Fruit fly (Drosophila melanogaster) Kc167 (cell line): ENCODE data around the gene heix.

Experiments
- Myc ChIP-seq: fragments of >200 bp; optimal IDR thresholded peaks from 2 replicates; lab custom pipeline; 2017; ENCODE audit warnings: missing external identifiers
- Sin3A ChIP-seq: fragments of >200 bp; optimal IDR thresholded peaks from 2 replicates; lab custom pipeline; 2018; ENCODE audit warnings: missing external identifiers
- h ChIP-seq: fragments of >200 bp; optimal IDR thresholded peaks from 3 replicates; lab custom pipeline; 2018; ENCODE audit warnings: missing external identifiers
- insv ChIP-seq: fragments of >200 bp; optimal IDR thresholded peaks from 3 replicates; lab custom pipeline; 2018; ENCODE audit warnings: missing external identifiers
- psq ChIP-seq: fragments of >200 bp; optimal IDR thresholded peaks from 2 replicates; lab custom pipeline; 2017; ENCODE audit warnings: missing external identifiers
- ttk ChIP-seq: sonication (Bioruptor generic); optimal IDR thresholded peaks from 2 replicates; lab custom pipeline; 2017; ENCODE audit warnings: missing external identifiers

Gene heix

DNA sequence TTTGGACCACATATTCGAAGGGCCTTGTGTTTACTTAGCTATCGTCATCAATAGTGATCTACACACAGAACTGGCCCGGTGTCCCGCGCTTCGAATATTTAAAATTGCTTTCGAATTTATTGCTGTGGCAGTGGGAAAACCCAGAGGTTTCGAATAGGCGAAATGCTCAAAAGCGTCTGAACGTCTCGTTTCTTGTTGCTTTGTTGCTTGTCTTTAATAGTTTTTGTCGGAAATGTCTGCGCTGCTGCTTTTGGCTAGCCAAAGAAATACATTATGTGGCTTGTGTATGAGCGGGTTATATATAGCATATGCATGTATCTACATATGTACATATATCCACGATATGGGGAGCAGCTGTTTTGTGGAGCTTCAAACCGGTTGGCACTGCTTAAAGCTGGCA, 21.6 kb upstream of the heix start:
- no peak for TF ChIP-seq ttk (lab: Kevin White, UChicago)
- TF ChIP-seq Sin3A (lab: Kevin White, UChicago) = no peak
- TF ChIP-seq insv (lab: Kevin White, UChicago) = no peak
- TF ChIP-seq h (lab: Kevin White, UChicago) = no peak
- TF ChIP-seq Myc (lab: Kevin White, UChicago) = no peak
- no peak for TF ChIP-seq psq (lab: Kevin White, UChicago)

DNA sequence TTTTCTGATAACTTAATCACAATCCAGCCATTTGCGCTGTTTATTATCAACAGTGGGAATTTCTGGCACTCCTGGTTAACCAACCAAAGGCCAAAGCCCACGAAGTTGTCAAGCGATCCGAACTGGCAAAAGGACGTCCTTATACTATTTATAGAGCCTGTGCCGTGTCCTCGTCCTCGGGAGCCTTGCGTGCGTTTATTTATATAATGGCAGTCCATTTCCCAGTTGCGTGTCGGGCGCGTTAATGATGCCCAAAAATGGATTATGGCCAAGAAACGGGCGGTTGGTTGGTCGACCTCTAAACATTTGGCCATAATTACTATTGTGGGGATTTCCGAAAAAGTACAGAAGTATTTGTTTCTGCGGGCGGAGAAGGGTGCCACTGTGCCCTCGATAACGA, 20.8 kb upstream of the heix start:
- no peak for TF ChIP-seq ttk (lab: Kevin White, UChicago)
- TF ChIP-seq Myc (lab: Kevin White, UChicago) = no peak
- TF ChIP-seq h (lab: Kevin White, UChicago) = no peak
- no peak for TF ChIP-seq psq (lab: Kevin White, UChicago)
- no peak for TF ChIP-seq insv (lab: Kevin White, UChicago)
- no peak for TF ChIP-seq Sin3A (lab: Kevin White, UChicago)

DNA sequence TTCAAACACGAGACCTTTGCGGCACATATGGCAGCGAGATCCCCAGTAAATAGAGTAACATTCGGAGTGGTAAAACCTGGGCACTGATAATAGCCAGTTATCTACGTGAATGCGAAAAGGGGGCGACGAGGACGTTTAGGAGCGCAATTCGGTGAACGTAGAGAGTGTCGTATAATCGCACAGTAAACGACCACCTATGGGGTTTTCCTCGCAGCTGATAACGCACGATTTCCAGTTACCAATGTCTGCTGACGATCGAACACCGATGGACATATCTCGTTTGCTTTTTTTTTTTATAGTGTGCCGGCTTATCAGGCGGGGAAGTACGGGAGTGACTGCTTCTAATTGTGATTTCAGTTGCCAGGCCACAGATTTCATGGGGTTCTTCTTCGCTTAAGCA, 20.1 kb upstream of the heix start:
- TF ChIP-seq ttk (lab: Kevin White, UChicago) = no peak
- TF ChIP-seq Sin3A (lab: Kevin White, UChicago) = no peak
- TF ChIP-seq psq (lab: Kevin White, UChicago) = no peak
- no peak for TF ChIP-seq Myc (lab: Kevin White, UChicago)
- no peak for TF ChIP-seq insv (lab: Kevin White, UChicago)
- no peak for TF ChIP-seq h (lab: Kevin White, UChicago)

DNA sequence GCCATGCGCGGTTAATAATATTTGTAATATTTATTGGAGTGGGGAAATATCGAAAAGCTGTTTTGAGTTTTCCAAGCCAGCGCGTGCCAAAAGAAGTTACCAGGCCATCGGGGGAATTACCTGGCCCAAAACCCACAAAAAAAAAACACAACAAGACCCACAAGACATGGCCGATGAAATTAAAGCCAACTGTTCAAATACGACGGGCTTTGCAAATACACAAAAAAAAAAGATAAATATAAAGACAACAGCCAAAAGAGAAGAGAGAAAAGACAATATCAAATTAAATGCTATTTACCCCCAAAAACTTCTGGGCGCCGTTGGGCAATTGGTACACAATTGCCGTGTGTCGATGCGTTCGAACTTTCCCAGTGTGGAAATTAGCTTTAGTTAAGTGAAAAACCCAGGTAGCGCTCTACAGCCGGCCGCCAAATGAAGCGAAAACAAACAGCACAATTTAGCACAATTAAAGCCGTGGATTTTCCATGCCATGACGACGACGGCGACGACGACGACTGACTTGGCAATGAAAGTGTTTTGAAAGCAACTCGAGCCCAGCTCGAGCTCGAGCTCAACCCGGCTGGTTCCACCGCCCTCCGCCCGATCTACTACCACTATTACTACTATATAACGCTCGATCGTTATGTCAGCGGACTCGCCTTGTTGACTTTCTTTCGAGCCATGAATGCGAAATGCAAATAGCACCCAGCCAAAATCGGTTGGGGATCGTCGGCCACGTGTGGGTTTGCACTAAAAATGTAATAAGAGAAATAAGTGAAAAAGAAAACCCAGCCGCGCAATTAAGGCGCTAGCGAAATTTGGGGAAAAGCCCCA, 18.3 kb upstream of the heix start:
- TF ChIP-seq h (lab: Kevin White, UChicago) = no peak
- TF ChIP-seq Myc (lab: Kevin White, UChicago) = no peak
- no peak for TF ChIP-seq Sin3A (lab: Kevin White, UChicago)
- no peak for TF ChIP-seq ttk (lab: Kevin White, UChicago)
- no peak for TF ChIP-seq insv (lab: Kevin White, UChicago)
- no peak for TF ChIP-seq psq (lab: Kevin White, UChicago)

DNA sequence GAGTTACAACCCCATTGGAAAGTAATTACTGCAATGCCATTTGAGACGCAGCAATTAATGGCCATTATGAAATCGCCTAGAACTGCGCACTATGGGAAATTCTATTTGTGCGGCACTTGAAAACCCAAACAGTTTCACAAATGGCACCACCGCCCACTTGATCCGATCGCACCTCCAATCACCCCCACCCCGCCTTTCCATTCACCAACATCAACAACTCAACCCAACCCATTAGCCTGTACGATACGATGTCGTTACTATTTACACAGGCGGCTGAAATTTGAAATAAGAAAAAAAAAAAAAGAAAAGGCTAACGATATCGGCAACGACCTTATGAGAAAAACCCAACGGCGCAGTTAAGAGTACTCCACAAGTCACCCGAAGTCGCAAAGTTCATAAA, 17.5 kb upstream of the heix start:
- TF ChIP-seq Myc (lab: Kevin White, UChicago) (no peak), Sin3A (lab: Kevin White, UChicago) (no peak)

DNA sequence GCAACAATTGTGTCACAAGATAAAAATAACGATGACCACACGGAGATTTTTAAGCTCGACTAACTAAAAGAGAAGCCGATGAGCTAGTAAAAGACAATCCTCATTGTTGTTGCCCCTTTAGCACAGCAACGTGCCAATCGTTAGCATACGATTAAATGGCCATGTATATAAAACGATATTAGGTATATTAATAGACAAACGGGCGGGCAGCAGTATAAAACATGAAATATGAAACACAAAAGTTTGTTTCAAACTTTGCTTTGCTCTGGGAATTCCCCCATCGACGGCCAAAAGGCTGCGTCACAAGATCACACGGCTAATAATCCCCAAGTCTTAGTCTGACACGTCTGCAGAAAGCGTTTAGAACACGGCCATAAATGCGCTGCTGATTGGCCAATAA, 16.8 kb upstream of the heix start:
- TF ChIP-seq ttk (lab: Kevin White, UChicago) = no peak
- TF ChIP-seq Myc (lab: Kevin White, UChicago) = no peak
- no peak for TF ChIP-seq Sin3A (lab: Kevin White, UChicago)
- no peak for TF ChIP-seq insv (lab: Kevin White, UChicago)
- no peak for TF ChIP-seq psq (lab: Kevin White, UChicago)
- TF ChIP-seq h (lab: Kevin White, UChicago) = no peak

DNA sequence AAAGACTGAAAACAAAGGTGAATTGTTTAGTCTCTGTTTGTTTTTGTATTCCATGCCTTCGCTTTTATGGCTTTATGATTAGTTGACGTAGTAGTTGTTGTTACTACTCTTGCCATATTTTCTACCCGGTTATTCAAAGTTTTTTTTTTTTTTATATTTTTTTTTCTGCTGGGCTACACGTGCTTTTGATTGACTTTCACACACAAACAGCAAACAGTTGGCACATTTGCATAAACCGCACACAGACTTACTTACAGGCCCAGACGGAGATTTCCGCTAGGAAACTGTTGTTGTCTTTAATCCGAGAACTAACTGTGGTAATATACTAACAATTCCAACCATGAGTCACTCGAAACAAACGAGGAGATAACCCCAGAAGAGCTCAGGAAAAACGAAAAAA, 16.2 kb upstream of the heix start:
- TF ChIP-seq Sin3A (lab: Kevin White, UChicago) (no peak), Myc (lab: Kevin White, UChicago) (no peak), ttk (lab: Kevin White, UChicago) (no peak), psq (lab: Kevin White, UChicago) (no peak), insv (lab: Kevin White, UChicago) (no peak), h (lab: Kevin White, UChicago) (no peak)

DNA sequence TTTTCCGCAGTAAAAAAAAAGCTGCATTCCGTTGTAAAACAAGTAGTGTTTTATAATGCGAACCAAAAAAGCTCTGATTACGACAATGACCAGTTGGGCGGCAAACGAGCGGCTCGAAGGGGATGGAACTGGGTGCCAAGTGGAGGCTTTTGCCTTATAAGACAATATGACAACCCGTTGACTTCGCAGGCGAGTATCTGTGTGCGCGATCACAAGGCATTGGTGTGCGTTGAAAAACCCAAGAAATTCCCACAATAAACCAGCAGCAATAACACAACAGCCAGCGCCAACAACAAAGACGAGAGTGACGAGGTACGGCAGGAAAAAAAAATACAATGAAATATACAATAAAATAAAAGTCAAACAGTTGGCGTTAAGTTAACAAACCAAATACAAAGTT, 15.4 kb upstream of the heix start:
- TF ChIP-seq ttk (lab: Kevin White, UChicago) (no peak), h (lab: Kevin White, UChicago) (no peak), Sin3A (lab: Kevin White, UChicago) (no peak), insv (lab: Kevin White, UChicago) (no peak), psq (lab: Kevin White, UChicago) (no peak), Myc (lab: Kevin White, UChicago) (no peak)

DNA sequence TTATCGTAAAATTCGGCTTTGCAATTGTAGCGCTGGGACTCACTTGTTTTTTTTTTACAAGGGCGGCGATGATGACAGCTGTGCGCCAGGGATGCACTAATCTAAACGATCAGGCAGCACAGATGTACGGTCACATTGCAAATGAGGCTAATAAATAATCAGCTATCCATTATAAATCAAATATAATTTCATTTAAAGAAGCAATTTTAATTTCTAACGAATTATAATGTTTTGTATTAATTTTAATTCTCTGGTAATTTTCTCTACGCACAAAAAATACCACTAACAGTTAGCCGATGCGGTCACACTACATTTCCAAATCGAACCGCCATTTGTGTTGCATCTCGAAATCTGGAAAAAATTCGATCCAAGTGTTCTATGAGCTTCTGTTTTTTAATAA, 11.0 kb upstream of the heix start, which contains the start of the genes cni and fzy:
Gene cni, minus strand, starts transcription at position 79 of the 400 bp plus-strand sequence.
Gene fzy, plus strand, starts transcription at position 309 of the 400 bp plus-strand sequence.
- no peak for TF ChIP-seq h (lab: Kevin White, UChicago)
- no peak for TF ChIP-seq Sin3A (lab: Kevin White, UChicago)
- no peak for TF ChIP-seq psq (lab: Kevin White, UChicago)
- no peak for TF ChIP-seq insv (lab: Kevin White, UChicago)
- no peak for TF ChIP-seq Myc (lab: Kevin White, UChicago)
- TF ChIP-seq ttk (lab: Kevin White, UChicago) = no peak

DNA sequence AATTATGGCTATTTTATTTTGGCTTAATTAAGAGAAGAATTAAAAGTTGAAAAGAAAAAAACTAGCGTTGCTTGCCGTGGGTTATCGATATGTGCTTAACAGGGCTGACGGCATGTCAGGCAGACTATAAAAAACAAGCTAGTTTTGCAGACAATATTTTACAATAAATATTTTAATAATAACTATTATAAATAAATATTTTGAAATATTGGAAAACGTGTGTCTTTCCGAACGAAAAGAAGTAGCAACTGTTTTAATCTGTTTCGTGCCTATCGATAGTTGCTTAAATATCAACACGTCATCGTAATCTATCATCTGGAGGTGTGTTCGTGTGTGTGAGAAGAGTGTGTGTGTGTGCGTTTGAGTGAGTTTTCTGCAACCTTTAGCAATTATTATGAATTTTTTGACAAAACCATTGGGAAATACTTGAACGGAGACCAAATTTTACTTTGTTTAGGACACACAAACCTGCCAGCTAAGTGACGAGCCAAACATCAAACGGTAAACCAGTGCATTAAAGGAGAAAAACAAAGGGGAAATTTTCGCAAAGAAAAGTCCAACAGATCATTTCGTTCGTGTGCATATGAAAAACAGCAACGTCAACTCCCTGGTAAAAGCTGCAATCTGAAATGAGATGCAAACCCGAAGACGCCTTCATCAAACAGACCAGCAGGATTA, 7.5 kb upstream of the heix start, which contains the start of the genes CG5861 and Syx5:
Gene CG5861, minus strand, starts transcription at position 273 of the 678 bp plus-strand sequence.
Gene Syx5, plus strand, starts transcription at position 321 of the 678 bp plus-strand sequence.
- TF ChIP-seq h (lab: Kevin White, UChicago) = no peak
- no peak for TF ChIP-seq Myc (lab: Kevin White, UChicago)
- TF ChIP-seq Sin3A (lab: Kevin White, UChicago) = no peak
- TF ChIP-seq insv (lab: Kevin White, UChicago) = no peak
- TF ChIP-seq psq (lab: Kevin White, UChicago) = no peak
- TF ChIP-seq ttk (lab: Kevin White, UChicago) = no peak

DNA sequence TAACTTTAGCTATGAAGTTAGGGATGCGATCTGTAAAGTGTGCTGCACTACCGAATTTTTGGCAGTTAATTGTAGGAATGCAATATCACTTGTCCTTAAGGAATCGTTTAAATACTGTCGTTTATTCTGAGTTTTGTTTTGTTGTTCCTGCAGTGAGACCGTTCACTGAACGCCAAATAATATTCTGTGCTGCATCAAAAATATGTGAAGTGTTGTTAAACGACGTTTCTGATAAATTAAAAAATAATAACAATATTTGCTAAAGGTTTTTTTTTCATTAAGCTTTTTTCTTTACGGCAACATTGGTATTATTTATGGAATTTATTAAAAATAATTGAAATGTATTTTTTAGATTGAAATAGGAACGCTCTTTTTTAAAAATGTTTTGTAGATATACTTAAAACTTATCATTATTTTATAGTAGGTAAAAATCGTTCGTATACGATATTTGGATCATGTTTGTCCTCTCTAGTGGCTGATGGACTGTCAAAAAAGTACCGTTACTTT, 3.2 kb upstream of the heix start, which contains the start of gene GMF:
Gene GMF, minus strand, starts transcription at position 182 of the 507 bp plus-strand sequence.
- TF ChIP-seq psq (lab: Kevin White, UChicago) (no peak), Myc (lab: Kevin White, UChicago) (no peak), Sin3A (lab: Kevin White, UChicago) (no peak), h (lab: Kevin White, UChicago) (no peak), insv (lab: Kevin White, UChicago) (no peak), ttk (lab: Kevin White, UChicago) (no peak)
